Worm (Caenorhabditis elegans): ENCODE data around the gene lin-7.
"Not testable (repeated sequence)": the region's sequence is repeated elsewhere in the genome, so short reads cannot be mapped to it uniquely, and the experiment has no call there.

lin-7 gene

DNA sequence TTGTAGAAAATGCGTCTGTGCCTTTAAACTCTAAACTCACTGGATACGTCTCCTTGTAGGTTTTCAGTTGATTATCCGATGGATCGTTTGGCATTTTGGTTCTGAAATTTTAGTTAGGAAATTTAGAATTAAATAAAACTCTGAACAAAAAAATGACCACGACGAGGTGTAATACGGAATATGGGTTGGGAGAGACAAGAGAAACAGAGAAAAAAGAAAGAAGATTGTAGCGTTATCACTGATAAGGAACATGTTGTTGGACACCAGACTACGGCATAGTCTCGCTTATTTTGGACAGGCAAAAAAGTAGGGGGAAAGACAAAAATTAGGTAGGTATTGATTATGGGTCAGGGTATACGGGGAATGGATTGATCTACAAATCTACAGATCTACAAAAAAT lies 43.0 kb downstream of the lin-7 start, which contains the start of gene ctl-1:
Gene ctl-1, minus strand, starts transcription at position 101 of the 400 bp plus-strand sequence.
- not testable (repeated sequence) for TF ChIP-seq hnd-1 (tag; optimal IDR thresholded peaks at IDR 0.05); flt-1 (GFP tag; IDR thresholded peaks at IDR 0.05); ceh-13 (GFP tag; optimal IDR thresholded peaks at IDR 0.05)

- TF ChIP-seq B0310.2 (tag; optimal IDR thresholded peaks at IDR 0.05); sea-1 (GFP tag; conservative IDR thresholded peaks at IDR 0.05); ceh-36 (tag; optimal IDR thresholded peaks at IDR 0.05): not testable (repeated sequence)
Observed at ce11 chrII:14301927-14302326, 47.3 kb downstream of the lin-7 start, which contains the start of gene ctl-2. TSS of gene ctl-2 (minus strand) at chrII:14302027.

DNA sequence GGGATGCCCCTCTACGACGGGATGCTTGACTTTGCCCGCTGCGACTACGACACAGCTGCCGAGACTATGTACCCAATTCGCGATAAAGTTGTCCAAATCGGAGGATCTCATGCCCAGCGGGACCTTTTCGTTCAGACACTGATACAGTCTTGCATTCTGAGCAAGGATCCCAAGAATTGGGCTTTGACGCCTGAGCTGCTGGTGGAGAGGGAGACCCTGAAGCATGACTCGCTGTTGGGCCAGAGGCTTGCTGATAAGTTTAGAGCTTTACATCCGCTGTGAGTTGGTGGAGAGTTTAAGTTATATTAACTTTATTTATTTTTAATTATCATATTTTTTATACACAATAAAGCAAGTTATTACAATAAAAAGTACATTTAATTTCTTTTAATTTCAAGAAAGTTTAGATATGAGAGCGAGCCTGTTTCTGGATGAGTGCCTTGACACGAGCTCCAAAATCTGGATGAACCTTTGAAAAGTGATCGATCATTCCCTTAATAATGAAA lies 49.9 kb downstream of the lin-7 start:
- no peak for TF ChIP-seq ama-1 (optimal IDR thresholded peaks at IDR 0.05)
- TF ChIP-seq flt-1 (GFP tag; IDR thresholded peaks at IDR 0.05), result no peak
- no peak for TF ChIP-seq tbx-37 (GFP tag; conservative IDR thresholded peaks at IDR 0.05)
- TF ChIP-seq ets-7 (tag; optimal IDR thresholded peaks at IDR 0.05), result no peak
- no peak for TF ChIP-seq B0310.2 (tag; optimal IDR thresholded peaks at IDR 0.05)
- no peak for TF ChIP-seq ceh-13 (GFP tag; optimal IDR thresholded peaks at IDR 0.05)
- TF ChIP-seq hmg-4 (GFP tag; optimal IDR thresholded peaks at IDR 0.05), result no peak
- no peak for TF ChIP-seq F13C5.2 (tag; optimal IDR thresholded peaks at IDR 0.05)
- TF ChIP-seq tra-4 (tag; optimal IDR thresholded peaks at IDR 0.05), result no peak
- TF ChIP-seq pes-1 (GFP tag; IDR thresholded peaks at IDR 0.05), result no peak
- no peak for TF ChIP-seq aly-1 (tag; optimal IDR thresholded peaks at IDR 0.05)
- TF ChIP-seq sea-1 (GFP tag; conservative IDR thresholded peaks at IDR 0.05), result no peak
- no peak for TF ChIP-seq scrt-1 (GFP tag; IDR thresholded peaks at IDR 0.05)
- no peak for TF ChIP-seq hnd-1 (tag; optimal IDR thresholded peaks at IDR 0.05)
- no peak for TF ChIP-seq tbx-11 (GFP tag; IDR thresholded peaks at IDR 0.05)
- no peak for TF ChIP-seq hmbx-1 (tag; optimal IDR thresholded peaks at IDR 0.05)
- TF ChIP-seq ceh-36 (tag; optimal IDR thresholded peaks at IDR 0.05), result no peak

DNA sequence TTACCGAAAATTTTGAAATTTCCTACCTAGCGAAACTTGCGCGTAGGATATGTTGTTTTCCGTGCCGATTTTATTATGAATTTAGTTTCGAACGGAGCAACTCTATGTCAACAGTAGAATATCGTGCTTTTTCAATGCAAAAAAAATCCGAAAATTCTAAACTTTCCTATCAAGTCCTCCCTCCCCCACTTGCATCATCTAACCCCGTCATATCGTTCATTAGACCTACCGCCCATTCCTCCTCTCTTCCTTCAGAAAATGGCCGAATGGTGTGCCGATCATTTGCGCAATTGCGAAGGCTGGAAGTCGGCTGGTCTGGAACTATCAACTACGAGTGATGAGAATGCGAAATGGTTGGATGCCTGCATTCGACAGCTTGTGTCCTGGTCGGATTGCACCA lies 52.2 kb downstream of the lin-7 start, which contains the start of gene Y54G11A.7:
Gene Y54G11A.7, plus strand, starts transcription at position 256 of the 400 bp plus-strand sequence.
- not testable (repeated sequence) for TF ChIP-seq sea-1 (GFP tag; conservative IDR thresholded peaks at IDR 0.05); ceh-13 (GFP tag; optimal IDR thresholded peaks at IDR 0.05); tra-4 (tag; optimal IDR thresholded peaks at IDR 0.05)

- TF ChIP-seq tbx-11 (GFP tag; IDR thresholded peaks at IDR 0.05) (no peak), ama-1 (optimal IDR thresholded peaks at IDR 0.05) (no peak), B0310.2 (tag; optimal IDR thresholded peaks at IDR 0.05) (no peak), scrt-1 (GFP tag; IDR thresholded peaks at IDR 0.05) (no peak), F13C5.2 (tag; optimal IDR thresholded peaks at IDR 0.05) (no peak), sea-1 (GFP tag; conservative IDR thresholded peaks at IDR 0.05) (no peak), flt-1 (GFP tag; IDR thresholded peaks at IDR 0.05) (no peak), ets-7 (tag; optimal IDR thresholded peaks at IDR 0.05) (no peak), ceh-36 (tag; optimal IDR thresholded peaks at IDR 0.05) (no peak), tbx-37 (GFP tag; conservative IDR thresholded peaks at IDR 0.05) (no peak), hmbx-1 (tag; optimal IDR thresholded peaks at IDR 0.05) (no peak), pes-1 (GFP tag; IDR thresholded peaks at IDR 0.05) (no peak), hnd-1 (tag; optimal IDR thresholded peaks at IDR 0.05) (no peak), hmg-4 (GFP tag; optimal IDR thresholded peaks at IDR 0.05) (no peak), tra-4 (tag; optimal IDR thresholded peaks at IDR 0.05) (no peak), ceh-13 (GFP tag; optimal IDR thresholded peaks at IDR 0.05) (no peak), aly-1 (tag; optimal IDR thresholded peaks at IDR 0.05) (no peak)
Observed at ce11 chrII:14296320-14296719, 52.9 kb downstream of the lin-7 start.

Measured in whole organism, early embryonic.